Worm (Caenorhabditis elegans): ENCODE results near the gene C11H1.5.

The C11H1.5 gene

ce11 chrX:14322793-14323192 lies 19.8 kb upstream of the C11H1.5 start:
- peak; percentile 28 for TF ChIP-seq nhr-28 (tag; optimal IDR thresholded peaks at IDR 0.05)
- TF ChIP-seq nhr-11 (tag; optimal IDR thresholded peaks at IDR 0.05): no peak

- TF ChIP-seq ceh-62 (tag; optimal IDR thresholded peaks at IDR 0.05) (no peak), pha-4 (GFP tag; IDR thresholded peaks at IDR 0.05) (no peak), pha-4 (tag; optimal IDR thresholded peaks at IDR 0.05) (no peak), mdt-29 (GFP tag; IDR thresholded peaks at IDR 0.05) (no peak), aha-1 (tag) (peak; percentile 39)
These were observed 17.3 kb upstream of the C11H1.5 start, which contains the start of gene C11H1.9 for ce11 chrX:14320298-14320697. TSS of gene C11H1.9 (minus strand) at chrX:14320398.

ce11 chrX:14316132-14316531 lies 13.2 kb upstream of the C11H1.5 start:
- TF ChIP-seq ztf-11 (tag; optimal IDR thresholded peaks at IDR 0.05) (no peak), fkh-10 (GFP tag; optimal IDR thresholded peaks at IDR 0.05) (peak; percentile 24)

ce11 chrX:14313627-14314026 lies 10.6 kb upstream of the C11H1.5 start, which contains the start of gene prx-1:
TSS of gene prx-1 (plus strand) at chrX:14313927.
- TF ChIP-seq nhr-28 (tag; optimal IDR thresholded peaks at IDR 0.05) (peak; percentile 62), zfp-2 (tag; optimal IDR thresholded peaks at IDR 0.05) (no peak), daf-12 (tag; optimal IDR thresholded peaks at IDR 0.05) (no peak), dve-1 (tag; optimal IDR thresholded peaks at IDR 0.05; ENCODE audit: insufficient read depth) (peak; percentile 21), hlh-30 (tag; optimal IDR thresholded peaks at IDR 0.05; ENCODE audit: insufficient read depth) (peak; percentile 3)

- no peak for TF ChIP-seq R02D3.7 (tag; optimal IDR thresholded peaks at IDR 0.05)
- TF ChIP-seq tag-97 (GFP tag; IDR thresholded peaks at IDR 0.05): no peak
- no peak for TF ChIP-seq zag-1 (tag; optimal IDR thresholded peaks at IDR 0.05)
- TF ChIP-seq dpl-1 (GFP tag; optimal IDR thresholded peaks at IDR 0.05): peak; percentile 42
- no peak for TF ChIP-seq nhr-42 (GFP tag; IDR thresholded peaks at IDR 0.05)
- TF ChIP-seq madf-9 (GFP tag; conservative IDR thresholded peaks at IDR 0.05): no peak
- peak; percentile 42 for TF ChIP-seq lin-38 (GFP tag; IDR thresholded peaks at IDR 0.05)
- no peak for TF ChIP-seq ceh-32 (tag; optimal IDR thresholded peaks at IDR 0.05; ENCODE audit: poor library complexity)
- no peak for TF ChIP-seq Y105C5A.15 (GFP tag; IDR thresholded peaks at IDR 0.05)
- no peak for TF ChIP-seq lin-15B (tag; optimal IDR thresholded peaks at IDR 0.05)
- peak in 1 of 2 experiments; percentile 54 for TF ChIP-seq hif-1 (tag; optimal IDR thresholded peaks at IDR 0.05)
- no peak for TF ChIP-seq ceh-62 (tag; optimal IDR thresholded peaks at IDR 0.05)
- no peak for TF ChIP-seq cey-2 (tag; optimal IDR thresholded peaks at IDR 0.05; ENCODE audit: borderline replicate concordance, insufficient read depth)
- TF ChIP-seq zfp-3 (GFP tag; conservative IDR thresholded peaks at IDR 0.05): no peak
- peak; percentile 34 for TF ChIP-seq zip-2 (tag; optimal IDR thresholded peaks at IDR 0.05)
- no peak for TF ChIP-seq vab-7 (GFP tag; IDR thresholded peaks at IDR 0.05)
- TF ChIP-seq ctbp-1 (GFP tag; IDR thresholded peaks at IDR 0.05): peak; percentile 72; the same call in 1 of the 2 replicates
- no peak for TF ChIP-seq madf-5 (GFP tag; IDR thresholded peaks at IDR 0.05)
- TF ChIP-seq gei-8 (GFP tag; optimal IDR thresholded peaks at IDR 0.05): no peak
- TF ChIP-seq lin-13 (GFP tag; optimal IDR thresholded peaks at IDR 0.05): peak; percentile 98
- peak; percentile 46; the same call in 1 of the 2 replicates for TF ChIP-seq lin-1 (GFP tag; IDR thresholded peaks at IDR 0.05)
- TF ChIP-seq T26A8.4 (GFP tag; IDR thresholded peaks at IDR 0.05): no peak
- TF ChIP-seq lin-39 (tag; optimal IDR thresholded peaks at IDR 0.05): no peak
- TF ChIP-seq rbr-2 (tag; optimal IDR thresholded peaks at IDR 0.05): peak; percentile 83
- TF ChIP-seq mxl-2 (GFP tag; conservative IDR thresholded peaks at IDR 0.05): no peak
- TF ChIP-seq ces-1 (GFP tag; optimal IDR thresholded peaks at IDR 0.05): no peak
- TF ChIP-seq dve-1 (tag; optimal IDR thresholded peaks at IDR 0.05; ENCODE audit: insufficient read depth): peak; percentile 78
- no peak for TF ChIP-seq saeg-2 (GFP tag; IDR thresholded peaks at IDR 0.05)
- peak; percentile 62 for TF ChIP-seq ztf-7 (tag; optimal IDR thresholded peaks at IDR 0.05)
- peak; percentile 82 for TF ChIP-seq hmg-1.1 (GFP tag; IDR thresholded peaks at IDR 0.05)
- no peak for TF ChIP-seq F49E8.2 (tag; optimal IDR thresholded peaks at IDR 0.05; ENCODE audit: borderline replicate concordance)
- peak; percentile 24 for TF ChIP-seq nhr-25 (tag; optimal IDR thresholded peaks at IDR 0.05; ENCODE audit: borderline replicate concordance, insufficient read depth)
- no peak for TF ChIP-seq ztf-11 (tag; optimal IDR thresholded peaks at IDR 0.05)
These were observed 9.4 kb upstream of the C11H1.5 start for ce11 chrX:14312416-14312815.
